Fruit fly (Drosophila melanogaster) whole organism, embryonic: ENCODE data around the gene atl.

Experiments
- ATbp ChIP-seq: fragments of 200-800 bp; sonication (Bioruptor generic); optimal IDR thresholded peaks from 2 replicates; lab custom pipeline; 2017; ENCODE audit warnings: missing biosample characterization, mild to moderate bottlenecking, missing genetic modification characterization, missing genetic modification reagents
- Bgb ChIP-seq: fragments of 200-800 bp; sonication (Bioruptor generic); IDR thresholded peaks from 2 replicates; pipeline ENCODE4 v1.3.6; 2022; ENCODE audit warnings: missing biosample characterization, missing genetic modification characterization; ENCODE audit not compliant: partially characterized antibody
- CG10321 ChIP-seq: fragments of 200-800 bp; sonication (Bioruptor generic); IDR thresholded peaks from 2 replicates; pipeline ENCODE4 v1.3.6; 2022; ENCODE audit warnings: missing biosample characterization, missing genetic modification characterization
- CG12236 ChIP-seq: fragments of 200-800 bp; sonication (Bioruptor generic); optimal IDR thresholded peaks from 2 replicates; lab custom pipeline; 2016; ENCODE audit warnings: missing biosample characterization, missing genetic modification characterization
- CG12659 ChIP-seq: fragments of 200-800 bp; sonication (Bioruptor generic); optimal IDR thresholded peaks from 3 replicates; lab custom pipeline; 2017; ENCODE audit warnings: mild to moderate bottlenecking, missing biosample characterization, missing genetic modification reagents, missing genetic modification characterization
- CG12769 ChIP-seq: fragments of 200-800 bp; sonication (Bioruptor generic); optimal IDR thresholded peaks from 2 replicates; lab custom pipeline; 2019; ENCODE audit warnings: missing biosample characterization, mild to moderate bottlenecking, missing genetic modification characterization, moderate library complexity
- CG12942 ChIP-seq: fragments of 200-800 bp; sonication (Bioruptor generic); optimal IDR thresholded peaks from 3 replicates; lab custom pipeline; 2016; ENCODE audit warnings: missing biosample characterization, missing genetic modification characterization
- CG13287 ChIP-seq: fragments of 200-800 bp; sonication (Bioruptor generic); IDR thresholded peaks from 2 replicates; pipeline ENCODE4 v1.3.6; 2022; ENCODE audit warnings: missing biosample characterization, missing genetic modification characterization; ENCODE audit not compliant: partially characterized antibody
- CG14710 ChIP-seq: fragments of 200-800 bp; sonication (Bioruptor generic); optimal IDR thresholded peaks from 3 replicates; lab custom pipeline; 2019; ENCODE audit warnings: missing biosample characterization, mild to moderate bottlenecking, missing genetic modification characterization, moderate library complexity
- CG14860 ChIP-seq: fragments of 200-800 bp; sonication (Bioruptor generic); IDR thresholded peaks from 3 replicates; pipeline ENCODE4 v1.3.6; 2022; ENCODE audit warnings: missing biosample characterization, missing genetic modification characterization; ENCODE audit not compliant: partially characterized antibody
- CG16813 ChIP-seq: fragments of 200-800 bp; sonication (Bioruptor generic); IDR thresholded peaks from 3 replicates; pipeline ENCODE4 v1.3.6; 2022; ENCODE audit warnings: missing biosample characterization, missing genetic modification characterization; ENCODE audit not compliant: partially characterized antibody
- CG18599 ChIP-seq: fragments of 200-800 bp; sonication (Bioruptor generic); optimal IDR thresholded peaks from 3 replicates; lab custom pipeline; 2017; ENCODE audit warnings: missing biosample characterization, missing genetic modification characterization, mild to moderate bottlenecking, moderate library complexity, missing genetic modification reagents
- CG2116 ChIP-seq: fragments of 200-800 bp; sonication (Bioruptor generic); optimal IDR thresholded peaks from 3 replicates; lab custom pipeline; 2018; ENCODE audit warnings: missing biosample characterization, mild to moderate bottlenecking, missing genetic modification characterization
- CG2199 ChIP-seq: fragments of 200-800 bp; sonication (Bioruptor generic); IDR thresholded peaks from 3 replicates; pipeline ENCODE4 v1.3.6; 2022; ENCODE audit warnings: missing biosample characterization, missing genetic modification characterization
- CG3407 ChIP-seq: fragments of 200-800 bp; sonication (Bioruptor generic); optimal IDR thresholded peaks from 2 replicates; lab custom pipeline; 2018; ENCODE audit warnings: missing biosample characterization, mild to moderate bottlenecking, missing genetic modification characterization
- CG34224 ChIP-seq: fragments of 200-800 bp; sonication (Bioruptor generic); IDR thresholded peaks from 3 replicates; pipeline ENCODE4 v1.3.6; 2022; ENCODE audit warnings: missing biosample characterization, missing genetic modification characterization; ENCODE audit not compliant: partially characterized antibody
- CG3995 ChIP-seq: fragments of 200-800 bp; sonication (Bioruptor generic); optimal IDR thresholded peaks from 3 replicates; lab custom pipeline; 2016; ENCODE audit warnings: missing biosample characterization, missing genetic modification characterization
- CG4617 ChIP-seq: fragments of 200-800 bp; sonication (Bioruptor generic); optimal IDR thresholded peaks from 3 replicates; lab custom pipeline; 2016; ENCODE audit warnings: missing biosample characterization, missing genetic modification characterization, borderline replicate concordance
- CG4707 ChIP-seq: fragments of 200-800 bp; sonication (Bioruptor generic); optimal IDR thresholded peaks from 2 replicates; lab custom pipeline; 2018; ENCODE audit warnings: missing biosample characterization, mild to moderate bottlenecking, missing genetic modification characterization, moderate library complexity
- CG7963 ChIP-seq: fragments of 200-800 bp; sonication (Bioruptor generic); IDR thresholded peaks from 3 replicates; pipeline ENCODE4 v1.3.6; 2022; ENCODE audit warnings: missing biosample characterization, missing genetic modification characterization; ENCODE audit not compliant: partially characterized antibody
- Dll ChIP-seq: fragments of 200-800 bp; sonication (Bioruptor generic); IDR thresholded peaks from 4 replicates; pipeline ENCODE4 v1.3.6; 2022; ENCODE audit warnings: missing biosample characterization, missing genetic modification characterization; ENCODE audit not compliant: partially characterized antibody
- E2f2 ChIP-seq: fragments of 200-800 bp; sonication (Bioruptor generic); IDR thresholded peaks from 2 replicates; pipeline ENCODE4 v1.3.6; 2022; ENCODE audit warnings: missing biosample characterization, missing genetic modification characterization
- Eip74EF ChIP-seq, 2 experiments: fragments of 200-800 bp in 1 of 2; fragments of >200 bp in 1 of 2; sonication (Bioruptor generic) in 1 of 2; optimal IDR thresholded peaks; 2 replicates each; lab custom pipeline; 2017 to 2019; ENCODE audit warnings: missing biosample characterization in 2 of 2, missing genetic modification characterization in 2 of 2, mild to moderate bottlenecking in 1 of 2, moderate library complexity in 1 of 2
- Gsc ChIP-seq: fragments of 200-800 bp; sonication (Bioruptor generic); IDR thresholded peaks from 2 replicates; pipeline ENCODE4 v1.3.6; 2022; ENCODE audit warnings: missing biosample characterization, missing genetic modification characterization
- Oli ChIP-seq: fragments of 200-800 bp; sonication (Bioruptor generic); optimal IDR thresholded peaks from 2 replicates; lab custom pipeline; 2018; ENCODE audit warnings: missing biosample characterization, mild to moderate bottlenecking, missing genetic modification characterization, moderate library complexity
- Opbp ChIP-seq: fragments of 200-800 bp; sonication (Bioruptor generic); IDR thresholded peaks from 3 replicates; pipeline ENCODE4 v1.3.6; 2022; ENCODE audit warnings: missing biosample characterization, missing genetic modification characterization; ENCODE audit not compliant: partially characterized antibody
- PHDP ChIP-seq: fragments of 200-800 bp; sonication (Bioruptor generic); optimal IDR thresholded peaks from 3 replicates; lab custom pipeline; 2018; ENCODE audit warnings: missing biosample characterization, mild to moderate bottlenecking, missing genetic modification characterization, moderate library complexity
- Pdp1 ChIP-seq, 2 experiments: fragments of 200-800 bp; sonication (Bioruptor generic); optimal IDR thresholded peaks; 3 replicates each; lab custom pipeline; 2016; ENCODE audit warnings: missing biosample characterization in 2 of 2, missing genetic modification characterization in 2 of 2, mild to moderate bottlenecking in 1 of 2, moderate library complexity in 1 of 2
- Sry-δ ChIP-seq: fragments of 200-800 bp; sonication (Bioruptor generic); optimal IDR thresholded peaks from 2 replicates; lab custom pipeline; 2016; ENCODE audit warnings: missing biosample characterization, missing genetic modification characterization
- Xrp1 ChIP-seq: fragments of 200-800 bp; sonication (Bioruptor generic); IDR thresholded peaks from 2 replicates; pipeline ENCODE4 v1.3.6; 2022; ENCODE audit warnings: missing biosample characterization, missing genetic modification characterization
- amos ChIP-seq: fragments of 200-800 bp; sonication (Bioruptor generic); IDR thresholded peaks from 2 replicates; pipeline ENCODE4 v1.3.6; 2022; ENCODE audit warnings: missing biosample characterization, missing genetic modification characterization; ENCODE audit not compliant: partially characterized antibody
- bbx ChIP-seq: fragments of 200-800 bp; sonication (Bioruptor generic); IDR thresholded peaks from 2 replicates; pipeline ENCODE4 v1.3.6; 2022; ENCODE audit warnings: missing biosample characterization, missing genetic modification characterization; ENCODE audit not compliant: partially characterized antibody
- dmrt11E ChIP-seq: fragments of 200-800 bp; sonication (Bioruptor generic); optimal IDR thresholded peaks from 3 replicates; lab custom pipeline; 2018; ENCODE audit warnings: missing biosample characterization, mild to moderate bottlenecking, missing genetic modification characterization, moderate library complexity
- exex ChIP-seq: fragments of 200-800 bp; sonication (Bioruptor generic); optimal IDR thresholded peaks from 4 replicates; lab custom pipeline; 2018; ENCODE audit warnings: missing biosample characterization, mild to moderate bottlenecking, missing genetic modification characterization, moderate library complexity
- hbn ChIP-seq: fragments of 200-800 bp; sonication (Bioruptor generic); IDR thresholded peaks from 2 replicates; pipeline ENCODE4 v1.3.6; 2022; ENCODE audit warnings: missing biosample characterization, missing genetic modification characterization; ENCODE audit not compliant: partially characterized antibody
- kni ChIP-seq: fragments of 200-800 bp; sonication (Bioruptor generic); optimal IDR thresholded peaks from 3 replicates; lab custom pipeline; 2017; ENCODE audit warnings: mild to moderate bottlenecking, missing biosample characterization, missing genetic modification reagents, missing genetic modification characterization
- lilli ChIP-seq: fragments of 200-800 bp; sonication (Bioruptor generic); optimal IDR thresholded peaks from 3 replicates; lab custom pipeline; 2016; ENCODE audit warnings: missing biosample characterization, missing genetic modification characterization
- nerfin-2 ChIP-seq: fragments of 200-800 bp; sonication (Bioruptor generic); IDR thresholded peaks from 2 replicates; pipeline ENCODE4 v1.3.6; 2022; ENCODE audit warnings: missing biosample characterization, missing genetic modification characterization; ENCODE audit not compliant: partially characterized antibody
- nmo ChIP-seq: fragments of 200-800 bp; sonication (Bioruptor generic); optimal IDR thresholded peaks from 2 replicates; lab custom pipeline; 2018; ENCODE audit warnings: missing biosample characterization, mild to moderate bottlenecking, missing genetic modification characterization, moderate library complexity
- pzg ChIP-seq: fragments of 200-800 bp; sonication (Bioruptor generic); optimal IDR thresholded peaks from 3 replicates; lab custom pipeline; 2018; ENCODE audit warnings: missing biosample characterization, mild to moderate bottlenecking, missing genetic modification characterization, moderate library complexity
- salm ChIP-seq: fragments of 200-800 bp; sonication (Bioruptor generic); optimal IDR thresholded peaks from 2 replicates; lab custom pipeline; 2018; ENCODE audit warnings: missing biosample characterization, mild to moderate bottlenecking, missing genetic modification characterization
- stwl ChIP-seq: fragments of 200-800 bp; sonication (Bioruptor generic); optimal IDR thresholded peaks from 3 replicates; lab custom pipeline; 2018; ENCODE audit warnings: missing biosample characterization, mild to moderate bottlenecking, missing genetic modification characterization, moderate library complexity
- tna ChIP-seq: fragments of 200-800 bp; sonication (Bioruptor generic); IDR thresholded peaks from 2 replicates; pipeline ENCODE4 v1.3.6; 2022; ENCODE audit warnings: missing biosample characterization, missing genetic modification characterization; ENCODE audit not compliant: partially characterized antibody
- unc-4 ChIP-seq: fragments of 200-800 bp; sonication (Bioruptor generic); IDR thresholded peaks from 2 replicates; pipeline ENCODE4 v1.3.6; 2022; ENCODE audit warnings: missing biosample characterization, missing genetic modification characterization; ENCODE audit not compliant: partially characterized antibody
- zen2 ChIP-seq: fragments of 200-800 bp; sonication (Bioruptor generic); IDR thresholded peaks from 3 replicates; pipeline ENCODE4 v1.3.6; 2022; ENCODE audit warnings: missing biosample characterization, missing genetic modification characterization; ENCODE audit not compliant: partially characterized antibody

Gene atl

dm6 chr3R:24659173-24659846, 33.8 kb downstream of the atl start, which contains the start of gene CG31126 (continued):
- TF ChIP-seq E2f2 (GFP tag; lab: Robert Waterston, UW) = peak; percentile 42
- TF ChIP-seq exex = no peak
- no peak for TF ChIP-seq Xrp1 (GFP tag; lab: Robert Waterston, UW)
- peak; percentile 59; the same call in 2 of the 3 replicates for TF ChIP-seq CG16813 (GFP tag; lab: Robert Waterston, UW)
- no peak for TF ChIP-seq tna (GFP tag; lab: Robert Waterston, UW)
- TF ChIP-seq CG7963 (GFP tag; lab: Robert Waterston, UW) = 0 out of 3 replicates have a peak, but pooled peaks have one; percentile 47
- no peak for TF ChIP-seq salm (tag; lab: Kevin White, UChicago)
- TF ChIP-seq dmrt11E (tag; lab: Kevin White, UChicago) = no peak
- TF ChIP-seq hbn (GFP tag; lab: Robert Waterston, UW) = peak; percentile 65
- TF ChIP-seq CG3995 (GFP tag; lab: Kevin White, UChicago) = peak; percentile 26
- TF ChIP-seq lilli (GFP tag; lab: Kevin White, UChicago) = no peak
- TF ChIP-seq Pdp1 (GFP tag; optimal IDR thresholded peaks at IDR 0.05; lab: Kevin White, UChicago) = peak in 1 of 2 experiments; percentile 100
- TF ChIP-seq CG13287 (GFP tag; lab: Robert Waterston, UW) = peak; percentile 76
- TF ChIP-seq CG34224 = peak; percentile 67
- TF ChIP-seq bbx (GFP tag; lab: Robert Waterston, UW) = peak; percentile 62; the same call in 1 of the 2 replicates
- TF ChIP-seq Dll = peak; percentile 70
- TF ChIP-seq nerfin-2 (GFP tag; lab: Robert Waterston, UW) = peak; percentile 50; the same call in 1 of the 2 replicates
- peak; percentile 59; the same call in 1 of the 2 replicates for TF ChIP-seq amos
- TF ChIP-seq pzg (GFP tag; lab: Kevin White, UChicago) = peak; percentile 67
- no peak for TF ChIP-seq ATbp
- TF ChIP-seq Sry-δ = peak; percentile 29
- TF ChIP-seq stwl (tag; lab: Kevin White, UChicago) = peak; percentile 94
- peak; percentile 25 for TF ChIP-seq CG12659 (GFP tag; lab: Kevin White, UChicago)
- peak; percentile 44; the same call in 2 of the 3 replicates for TF ChIP-seq Opbp (GFP tag; lab: Robert Waterston, UW)
- peak; percentile 23; the same call in 1 of the 3 replicates for TF ChIP-seq zen2 (GFP tag; lab: Robert Waterston, UW)
- TF ChIP-seq CG14710 = peak; percentile 15
- no peak for TF ChIP-seq CG12236 (GFP tag; lab: Kevin White, UChicago)
- no peak for TF ChIP-seq CG12769 (tag; lab: Kevin White, UChicago)
- TF ChIP-seq CG4617 = peak; percentile 10
- peak; percentile 58 for TF ChIP-seq unc-4 (GFP tag; lab: Robert Waterston, UW)
- TF ChIP-seq CG12942 (GFP tag; lab: Kevin White, UChicago) = no peak
- no peak for TF ChIP-seq Gsc (GFP tag; lab: Robert Waterston, UW)
- TF ChIP-seq Bgb (GFP tag; lab: Robert Waterston, UW) = peak; percentile 62
- no peak for TF ChIP-seq CG3407 (GFP tag; lab: Kevin White, UChicago)
- TF ChIP-seq Oli (tag; lab: Kevin White, UChicago) = no peak
- TF ChIP-seq CG2199 (GFP tag; lab: Robert Waterston, UW) = no peak
- TF ChIP-seq CG2116 (GFP tag; lab: Kevin White, UChicago) = peak; percentile 85
- no peak for TF ChIP-seq CG4707
- peak; percentile 6 for TF ChIP-seq nmo (GFP tag; lab: Kevin White, UChicago)
- TF ChIP-seq CG14860 (GFP tag; lab: Robert Waterston, UW) = peak; percentile 34; the same call in 1 of the 3 replicates
- TF ChIP-seq Eip74EF (GFP tag; optimal IDR thresholded peaks at IDR 0.05; lab: Kevin White, UChicago) = no peak
- no peak for TF ChIP-seq CG10321 (GFP tag; lab: Robert Waterston, UW)
- TF ChIP-seq kni (GFP tag; lab: Kevin White, UChicago) = no peak
- TF ChIP-seq PHDP (tag; lab: Kevin White, UChicago) = no peak
- TF ChIP-seq CG18599 = no peak
